Fruit fly (Drosophila melanogaster): ENCODE data around the gene dnd.

The dnd gene

DNA sequence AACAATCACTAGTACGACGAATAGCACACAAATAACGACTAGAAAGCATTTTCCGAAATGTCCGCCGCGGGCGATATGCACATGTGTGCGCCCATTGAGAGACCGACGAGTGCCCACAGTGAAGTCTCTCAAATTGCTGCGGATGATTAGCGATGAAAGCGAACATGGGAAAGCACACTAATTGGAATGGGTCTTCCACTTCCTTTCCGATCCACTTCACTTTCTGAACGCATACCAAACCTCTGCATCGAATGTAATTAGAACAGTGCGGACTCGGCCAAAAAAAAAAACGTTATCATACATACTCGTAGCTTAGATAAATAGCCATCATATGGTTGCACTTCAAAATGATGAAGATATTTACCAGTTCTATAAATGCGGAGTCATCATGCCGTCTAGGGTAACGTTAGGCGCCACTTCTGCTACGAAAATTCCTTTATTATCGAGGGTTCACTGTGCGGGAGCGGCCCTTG, 37.1 kb downstream of the dnd start (continued):
- no peak; the same call in 1 of the 2 replicates for TF ChIP-seq CG32767 (GFP tag; IDR thresholded peaks at IDR 0.05)
- no peak for TF ChIP-seq E2f1 (GFP tag; IDR thresholded peaks at IDR 0.05)
- TF ChIP-seq HmgD (GFP tag; optimal IDR thresholded peaks at IDR 0.05), result no peak
- no peak for TF ChIP-seq vfl (GFP tag; optimal IDR thresholded peaks at IDR 0.05)
- TF ChIP-seq HHEX (GFP tag; optimal IDR thresholded peaks at IDR 0.05), result peak; percentile 37
- peak; percentile 49; the same call in 1 of the 3 replicates for TF ChIP-seq CG6175 (GFP tag; IDR thresholded peaks at IDR 0.05)
- TF ChIP-seq al (GFP tag; IDR thresholded peaks at IDR 0.05), result no peak
- TF ChIP-seq ems (GFP tag; optimal IDR thresholded peaks at IDR 0.05), result peak; percentile 13
- no peak for TF ChIP-seq trem (tag; optimal IDR thresholded peaks at IDR 0.05)
- peak; percentile 68 for TF ChIP-seq gsb-n (tag; optimal IDR thresholded peaks at IDR 0.05)
- no peak for TF ChIP-seq CG11696 (GFP tag; IDR thresholded peaks at IDR 0.05)
- no peak for TF ChIP-seq scrt (GFP tag; optimal IDR thresholded peaks at IDR 0.05)
- no peak for TF ChIP-seq sim (GFP tag; IDR thresholded peaks at IDR 0.05)
- peak; percentile 25 for TF ChIP-seq PHDP (tag; optimal IDR thresholded peaks at IDR 0.05)
- peak; percentile 22 for TF ChIP-seq fd64A (GFP tag; optimal IDR thresholded peaks at IDR 0.05)
- peak; percentile 0 for TF ChIP-seq CG1602 (GFP tag; optimal IDR thresholded peaks at IDR 0.05)
- TF ChIP-seq gcm (GFP tag; optimal IDR thresholded peaks at IDR 0.05), result no peak
- no peak for TF ChIP-seq Sry-β (GFP tag; optimal IDR thresholded peaks at IDR 0.05)
- peak; percentile 30 for TF ChIP-seq CG15696 (tag; optimal IDR thresholded peaks at IDR 0.05)
- TF ChIP-seq slp2 (GFP tag; optimal IDR thresholded peaks at IDR 0.05), result peak; percentile 28
- no peak; the same call in 1 of the 2 replicates for TF ChIP-seq Ptx1 (GFP tag; IDR thresholded peaks at IDR 0.05)
- TF ChIP-seq Atf3 (GFP tag; optimal IDR thresholded peaks at IDR 0.05), result peak; percentile 12
- peak in 1 of 2 experiments; percentile 7 for TF ChIP-seq insv (GFP tag; optimal IDR thresholded peaks at IDR 0.05)
- no peak for TF ChIP-seq Lpt (GFP tag; optimal IDR thresholded peaks at IDR 0.05)
- no peak for TF ChIP-seq Fer1 (GFP tag; optimal IDR thresholded peaks at IDR 0.05)
- no peak for TF ChIP-seq abd-A (tag; optimal IDR thresholded peaks at IDR 0.05)
- TF ChIP-seq hbn (GFP tag; IDR thresholded peaks at IDR 0.05; ENCODE audit: partially characterized antibody), result no peak
- TF ChIP-seq crc (GFP tag; optimal IDR thresholded peaks at IDR 0.05), result peak; percentile 18
- no peak for TF ChIP-seq ash1 (GFP tag; optimal IDR thresholded peaks at IDR 0.05)
- no peak for TF ChIP-seq CG12769 (tag; optimal IDR thresholded peaks at IDR 0.05)
- TF ChIP-seq lmd (GFP tag; IDR thresholded peaks at IDR 0.05), result peak; percentile 67
- TF ChIP-seq CG10147 (GFP tag; optimal IDR thresholded peaks at IDR 0.05), result no peak
- TF ChIP-seq Taf1 (GFP tag; IDR thresholded peaks at IDR 0.05), result no peak
- TF ChIP-seq Mrtf (GFP tag; IDR thresholded peaks at IDR 0.05), result 0 out of 3 replicates have a peak, but pooled peaks have one; percentile 40
- no peak for TF ChIP-seq dimm (GFP tag; IDR thresholded peaks at IDR 0.05)
- no peak for TF ChIP-seq Spps (tag; optimal IDR thresholded peaks at IDR 0.05)
- TF ChIP-seq CG12391 (tag; optimal IDR thresholded peaks at IDR 0.05), result peak; percentile 61
- peak; percentile 72 for TF ChIP-seq Xrp1 (GFP tag; IDR thresholded peaks at IDR 0.05)
- peak; percentile 0 for TF ChIP-seq CG10267 (tag; optimal IDR thresholded peaks at IDR 0.05)
- TF ChIP-seq Sox102F (GFP tag; optimal IDR thresholded peaks at IDR 0.05), result peak; percentile 54
- no peak for TF ChIP-seq pho (GFP tag; optimal IDR thresholded peaks at IDR 0.05)
- TF ChIP-seq nerfin-1 (tag; optimal IDR thresholded peaks at IDR 0.05), result peak; percentile 36
- peak; percentile 27; the same call in 1 of the 2 replicates for TF ChIP-seq esg (GFP tag; conservative IDR thresholded peaks at IDR 0.05)
- peak; percentile 64 for TF ChIP-seq Ssrp (tag; optimal IDR thresholded peaks at IDR 0.05)
- no peak for TF ChIP-seq Dref (GFP tag; IDR thresholded peaks at IDR 0.05)
- TF ChIP-seq slbo (GFP tag; IDR thresholded peaks at IDR 0.05), result peak; percentile 49
- TF ChIP-seq br (optimal IDR thresholded peaks at IDR 0.05), result no peak
- no peak for TF ChIP-seq sc (optimal IDR thresholded peaks at IDR 0.05)
- TF ChIP-seq sc (GFP tag; optimal IDR thresholded peaks at IDR 0.05), result no peak
- TF ChIP-seq dati (GFP tag; IDR thresholded peaks at IDR 0.05), result no peak
- no peak for TF ChIP-seq CG4854 (GFP tag; optimal IDR thresholded peaks at IDR 0.05)
- no peak for TF ChIP-seq ttk (GFP tag; IDR thresholded peaks at IDR 0.05)

Data from whole organism, embryonic.